Worm (Caenorhabditis elegans) whole organism, young adult: ENCODE measurements around the gene nhr-42.
A peak's percentile ranks its signal among the peaks of the same experiment; 100 is the strongest.

Experiments
- B0035.1 ChIP-seq: sonication (generic microtip); optimal IDR thresholded peaks from 2 replicates; lab custom pipeline; 2016; ENCODE audit warnings: missing genetic modification characterization, mild to moderate bottlenecking, missing compliant biosample characterization, missing genotype, missing genetic modification reagents
- B0336.3 ChIP-seq: fragments of 200-800 bp; sonication (Bioruptor generic); IDR thresholded peaks from 2 replicates; pipeline ENCODE4 v1.3.6; 2022; ENCODE audit warnings: missing genetic modification characterization, missing compliant biosample characterization
- F10E7.11 ChIP-seq: sonication (generic microtip); optimal IDR thresholded peaks from 2 replicates; lab custom pipeline; 2017; ENCODE audit warnings: mild to moderate bottlenecking, missing genetic modification characterization, moderate library complexity, missing compliant biosample characterization
- F23B12.7 ChIP-seq: sonication (generic microtip); optimal IDR thresholded peaks from 2 replicates; lab custom pipeline; 2017; ENCODE audit warnings: missing genetic modification characterization, mild to moderate bottlenecking, missing compliant biosample characterization, antibody characterized with exemption, moderate library complexity; ENCODE audit not compliant: insufficient read depth
- F37B4.10 ChIP-seq: fragments of 200-800 bp; sonication (Bioruptor generic); IDR thresholded peaks from 2 replicates; pipeline ENCODE4 v1.3.6; 2022; ENCODE audit warnings: missing genetic modification characterization, missing compliant biosample characterization
- F57A8.1 ChIP-seq: fragments of 200-800 bp; sonication (Bioruptor generic); optimal IDR thresholded peaks from 2 replicates; lab custom pipeline; 2018; ENCODE audit warnings: mild to moderate bottlenecking, missing genetic modification characterization, moderate library complexity, missing compliant biosample characterization
- F57C9.4 ChIP-seq: sonication (generic microtip); optimal IDR thresholded peaks from 2 replicates; lab custom pipeline; 2017; ENCODE audit warnings: mild to moderate bottlenecking, missing genetic modification characterization, missing compliant biosample characterization
- T26A5.8 ChIP-seq: sonication (generic microtip); optimal IDR thresholded peaks from 2 replicates; lab custom pipeline; 2016; ENCODE audit warnings: missing genetic modification characterization, missing compliant biosample characterization
- Y53F4B.3 ChIP-seq: fragments of 200-800 bp; sonication (Bioruptor generic); IDR thresholded peaks from 2 replicates; pipeline ENCODE4 v1.3.6; 2022; ENCODE audit warnings: missing genetic modification reagents, missing genetic modification characterization, missing compliant biosample characterization
- Y53G8AR.9 ChIP-seq: fragments of 200-800 bp; sonication (Bioruptor generic); conservative IDR thresholded peaks from 2 replicates; pipeline ENCODE4 v1.3.6; 2022; ENCODE audit warnings: missing genetic modification reagents, missing genetic modification characterization, missing compliant biosample characterization
- ZK185.1 ChIP-seq: sonication (generic microtip); optimal IDR thresholded peaks from 2 replicates; lab custom pipeline; 2016; ENCODE audit warnings: mild to moderate bottlenecking, missing genetic modification characterization, missing compliant biosample characterization; ENCODE audit not compliant: poor library complexity, severe bottlenecking
- athp-1 ChIP-seq: sonication (generic microtip); optimal IDR thresholded peaks from 2 replicates; lab custom pipeline; 2017; ENCODE audit warnings: mild to moderate bottlenecking, missing genetic modification characterization, missing compliant biosample characterization
- attf-3 ChIP-seq: fragments of 200-800 bp; sonication (Bioruptor generic); conservative IDR thresholded peaks from 2 replicates; pipeline ENCODE4 v1.3.6; 2022; ENCODE audit warnings: missing genetic modification reagents, missing genetic modification characterization, missing compliant biosample characterization
- attf-5 ChIP-seq: fragments of 200-800 bp; sonication (Bioruptor generic); optimal IDR thresholded peaks from 2 replicates; lab custom pipeline; 2018; ENCODE audit warnings: mild to moderate bottlenecking, missing genetic modification characterization, missing compliant biosample characterization
- ccch-3 ChIP-seq: fragments of 200-800 bp; sonication (Bioruptor generic); optimal IDR thresholded peaks from 2 replicates; lab custom pipeline; 2018; ENCODE audit warnings: mild to moderate bottlenecking, missing genetic modification characterization, missing compliant biosample characterization
- cebp-1 ChIP-seq, 2 experiments: fragments of 200-800 bp in 1 of 2; sonication (Bioruptor generic) in 1 of 2; sonication (generic microtip) in 1 of 2; IDR thresholded peaks in 1 of 2; optimal IDR thresholded peaks in 1 of 2; 2 replicates each; pipeline versions ENCODE4 v1.3.6 to Lab custom; 2017 to 2022; ENCODE audit warnings: missing compliant biosample characterization in 2 of 2, missing genetic modification characterization in 2 of 2, mild to moderate bottlenecking in 1 of 2, missing genetic modification reagents in 1 of 2, moderate library complexity in 1 of 2
- ceh-100 ChIP-seq: fragments of 200-800 bp; sonication (Bioruptor generic); IDR thresholded peaks from 2 replicates; pipeline ENCODE4 v1.3.6; 2022; ENCODE audit warnings: missing genetic modification reagents, missing genetic modification characterization, missing compliant biosample characterization
- ceh-27 ChIP-seq: fragments of 200-800 bp; sonication (Bioruptor generic); optimal IDR thresholded peaks from 2 replicates; lab custom pipeline; 2018; ENCODE audit warnings: mild to moderate bottlenecking, missing genetic modification characterization, moderate library complexity, missing compliant biosample characterization
- ceh-40 ChIP-seq: fragments of 200-800 bp; sonication (Bioruptor generic); IDR thresholded peaks from 2 replicates; pipeline ENCODE4 v1.3.6; 2022; ENCODE audit warnings: missing genetic modification characterization, missing compliant biosample characterization
- ceh-79 ChIP-seq: sonication (generic microtip); optimal IDR thresholded peaks from 2 replicates; lab custom pipeline; 2017; ENCODE audit warnings: mild to moderate bottlenecking, missing genetic modification characterization, missing compliant biosample characterization
- ceh-91 ChIP-seq: fragments of 200-800 bp; sonication (Bioruptor generic); IDR thresholded peaks from 2 replicates; pipeline ENCODE4 v1.3.6; 2022; ENCODE audit warnings: missing genetic modification reagents, missing genetic modification characterization, missing compliant biosample characterization
- dpl-1 ChIP-seq: fragments of 150-350 bp; optimal IDR thresholded peaks from 2 replicates; lab custom pipeline; 2014; ENCODE audit warnings: missing biosample characterization, missing genetic modification reagents, missing genetic modification characterization
- efl-1 ChIP-seq: fragments of 150-350 bp; optimal IDR thresholded peaks from 2 replicates; lab custom pipeline; 2014; ENCODE audit warnings: missing biosample characterization, missing genetic modification reagents, missing genetic modification characterization
- gei-17 ChIP-seq: fragments of 200-800 bp; sonication (Bioruptor generic); optimal IDR thresholded peaks from 2 replicates; lab custom pipeline; 2018; ENCODE audit warnings: mild to moderate bottlenecking, missing genetic modification characterization, missing compliant biosample characterization
- hmg-1.2 ChIP-seq: fragments of 200-800 bp; sonication (Bioruptor generic); IDR thresholded peaks from 2 replicates; pipeline ENCODE4 v1.3.6; 2022; ENCODE audit warnings: missing genetic modification reagents, missing genetic modification characterization, missing compliant biosample characterization
- hsf-1 ChIP-seq: fragments of 200-800 bp; sonication (Bioruptor generic); IDR thresholded peaks from 2 replicates; pipeline ENCODE4 v1.3.6; 2022; ENCODE audit warnings: missing genetic modification reagents, missing genetic modification characterization, missing compliant biosample characterization
- lag-1 ChIP-seq: fragments of 200-800 bp; sonication (Bioruptor generic); IDR thresholded peaks from 2 replicates; pipeline ENCODE4 v1.3.6; 2022; ENCODE audit warnings: missing genetic modification reagents, missing genetic modification characterization, missing compliant biosample characterization
- lir-1 ChIP-seq: fragments of 200-800 bp; sonication (Bioruptor generic); conservative IDR thresholded peaks from 2 replicates; pipeline ENCODE4 v1.3.6; 2022; ENCODE audit warnings: missing genetic modification reagents, missing genetic modification characterization, missing compliant biosample characterization
- madf-3 ChIP-seq: fragments of 200-800 bp; sonication (Bioruptor generic); IDR thresholded peaks from 2 replicates; pipeline ENCODE4 v1.3.6; 2022; ENCODE audit warnings: missing genetic modification reagents, missing genetic modification characterization, missing compliant biosample characterization
- mel-28 ChIP-seq: sonication (generic microtip); optimal IDR thresholded peaks from 2 replicates; lab custom pipeline; 2016; ENCODE audit warnings: borderline replicate concordance, mild to moderate bottlenecking, missing genetic modification characterization, missing compliant biosample characterization
- mes-4 ChIP-seq: sonication (generic microtip); optimal IDR thresholded peaks from 2 replicates; lab custom pipeline; 2016; ENCODE audit warnings: missing genotype, missing genetic modification characterization, missing compliant biosample characterization
- nfyb-1 ChIP-seq: fragments of 200-800 bp; sonication (Bioruptor generic); IDR thresholded peaks from 2 replicates; pipeline ENCODE4 v1.3.6; 2022; ENCODE audit warnings: missing genetic modification reagents, missing genetic modification characterization, missing compliant biosample characterization
- nhr-80 ChIP-seq: sonication (generic microtip); optimal IDR thresholded peaks from 2 replicates; lab custom pipeline; 2016; ENCODE audit warnings: missing genetic modification characterization, missing compliant biosample characterization
- pha-4 ChIP-seq: fragments of 150-350 bp; sonication (generic microtip); optimal IDR thresholded peaks from 2 replicates; lab custom pipeline; 2014; ENCODE audit warnings: missing biosample characterization, missing genetic modification reagents, missing genetic modification characterization
- rec-8 ChIP-seq, 2 experiments: sonication (generic microtip); optimal IDR thresholded peaks; 2 replicates each; lab custom pipeline; 2016; ENCODE audit warnings: mild to moderate bottlenecking in 2 of 2, missing genetic modification characterization in 2 of 2, missing genetic modification reagents in 2 of 2, missing genotype in 2 of 2, missing biosample characterization in 1 of 2, missing compliant biosample characterization in 1 of 2, moderate library complexity in 1 of 2
- rpc-1 ChIP-seq, 2 experiments: fragments of 150-350 bp in 1 of 2; sonication (generic microtip) in 1 of 2; optimal IDR thresholded peaks; 2 replicates each; lab custom pipeline; 2014 to 2018; ENCODE audit warnings: missing biosample characterization in 1 of 2, missing genetic modification characterization in 1 of 2, missing genetic modification reagents in 1 of 2, missing genotype in 1 of 2
- sea-2 ChIP-seq: fragments of 200-800 bp; sonication (Bioruptor generic); IDR thresholded peaks from 2 replicates; pipeline ENCODE4 v1.3.6; 2022; ENCODE audit warnings: missing genetic modification characterization, missing compliant biosample characterization
- somi-1 ChIP-seq: fragments of 200-800 bp; sonication (Bioruptor generic); optimal IDR thresholded peaks from 2 replicates; lab custom pipeline; 2018; ENCODE audit warnings: mild to moderate bottlenecking, missing genetic modification characterization, missing compliant biosample characterization
- tbp1 ChIP-seq: fragments of 200-800 bp; sonication (Bioruptor generic); optimal IDR thresholded peaks from 2 replicates; lab custom pipeline; 2018; ENCODE audit warnings: mild to moderate bottlenecking, missing genetic modification characterization, missing compliant biosample characterization
- tbx-9 ChIP-seq: sonication (generic microtip); optimal IDR thresholded peaks from 2 replicates; lab custom pipeline; 2016; ENCODE audit warnings: borderline replicate concordance, missing genetic modification characterization, inconsistent platforms, missing compliant biosample characterization
- unc-130 ChIP-seq: sonication (generic microtip); optimal IDR thresholded peaks from 2 replicates; lab custom pipeline; 2016; ENCODE audit warnings: missing genetic modification reagents, missing genetic modification characterization, missing compliant biosample characterization
- ztf-18 ChIP-seq: sonication (generic microtip); optimal IDR thresholded peaks from 2 replicates; lab custom pipeline; 2016; ENCODE audit warnings: missing genotype, mild to moderate bottlenecking, missing genetic modification characterization, missing compliant biosample characterization
- ztf-28 ChIP-seq: fragments of 200-800 bp; sonication (Bioruptor generic); IDR thresholded peaks from 2 replicates; pipeline ENCODE4 v1.3.6; 2022; ENCODE audit warnings: missing genetic modification reagents, missing genetic modification characterization, missing compliant biosample characterization
- ztf-3 ChIP-seq: fragments of 200-800 bp; sonication (Bioruptor generic); optimal IDR thresholded peaks from 2 replicates; lab custom pipeline; 2018; ENCODE audit warnings: mild to moderate bottlenecking, missing genetic modification characterization, missing compliant biosample characterization

Gene nhr-42

ce11 chrV:6998303-6998884 lies at the start of gene nhr-42:
nhr-42 (plus strand) TSS chrV:6998819.
- TF ChIP-seq F23B12.7 (tag; lab: Kevin White, UChicago): no peak
- no peak for TF ChIP-seq tbx-9
- no peak for TF ChIP-seq cebp-1 (GFP tag; IDR thresholded peaks at IDR 0.05; lab: Robert Waterston, UW)
- TF ChIP-seq cebp-1 (tag; optimal IDR thresholded peaks at IDR 0.05; lab: Kevin White, UChicago): peak; percentile 8
- peak; percentile 72 for TF ChIP-seq pha-4 (tag; lab: Kevin White, UChicago)
- TF ChIP-seq sea-2 (GFP tag; lab: Robert Waterston, UW): no peak
- TF ChIP-seq nhr-80 (tag; lab: Kevin White, UChicago): peak; percentile 55
- TF ChIP-seq attf-3: no peak
- peak; percentile 37; the same call in 1 of the 2 replicates for TF ChIP-seq hmg-1.2 (GFP tag; lab: Robert Waterston, UW)

ce11 chrV:6949770-6950169 lies 48.8 kb upstream of the nhr-42 start, which contains the start of gene Y57E12B.11:
Y57E12B.11 (minus strand) TSS chrV:6949870.
- TF ChIP-seq ceh-79 (tag; lab: Kevin White, UChicago): no peak
- TF ChIP-seq ceh-40 (GFP tag; lab: Robert Waterston, UW): no peak
- TF ChIP-seq F37B4.10 (GFP tag; lab: Robert Waterston, UW): no peak
- no peak for TF ChIP-seq attf-5 (GFP tag; lab: Kevin White, UChicago)
- TF ChIP-seq ceh-91: no peak
- TF ChIP-seq unc-130 (GFP tag; lab: Kevin White, UChicago): no peak
- no peak for TF ChIP-seq somi-1 (GFP tag; lab: Kevin White, UChicago)
- no peak for TF ChIP-seq mel-28
- no peak for TF ChIP-seq athp-1 (tag; lab: Kevin White, UChicago)
- no peak for TF ChIP-seq mes-4 (tag; lab: Kevin White, UChicago)
- no peak for TF ChIP-seq Y53F4B.3
- no peak for TF ChIP-seq dpl-1
- no peak for TF ChIP-seq madf-3
- TF ChIP-seq Y53G8AR.9 (GFP tag; lab: Robert Waterston, UW): no peak
- no peak for TF ChIP-seq F57C9.4 (tag; lab: Kevin White, UChicago)
- TF ChIP-seq efl-1: no peak

ce11 chrV:6951306-6951705 lies 47.3 kb upstream of the nhr-42 start, which contains the start of gene T07H8.11:
T07H8.11 (minus strand) TSS chrV:6951406.
- TF ChIP-seq ztf-18 (tag; lab: Kevin White, UChicago): no peak
- no peak for TF ChIP-seq B0035.1
- TF ChIP-seq ceh-100: no peak
- no peak for TF ChIP-seq lir-1 (GFP tag; lab: Robert Waterston, UW)
- TF ChIP-seq, all 124 proteins: peak for 0

- TF ChIP-seq F10E7.11 (no peak), tbp1 (no peak), rpc-1 (optimal IDR thresholded peaks at IDR 0.05; lab: Kevin White, UChicago) (no peak), rpc-1 (tag; optimal IDR thresholded peaks at IDR 0.05; lab: Kevin White, UChicago) (no peak), lag-1 (GFP tag; lab: Robert Waterston, UW) (no peak), hsf-1 (GFP tag; lab: Robert Waterston, UW) (no peak), mes-4 (tag; lab: Kevin White, UChicago) (no peak), nhr-80 (tag; lab: Kevin White, UChicago) (no peak), ztf-18 (tag; lab: Kevin White, UChicago) (no peak), ZK185.1 (no peak), ztf-28 (no peak), ztf-3 (GFP tag; lab: Kevin White, UChicago) (no peak), rec-8 (tag; optimal IDR thresholded peaks at IDR 0.05; lab: Kevin White, UChicago) (no peak), ceh-27 (GFP tag; lab: Kevin White, UChicago) (no peak), ccch-3 (GFP tag; lab: Kevin White, UChicago) (no peak), B0336.3 (GFP tag; lab: Robert Waterston, UW) (no peak), nfyb-1 (GFP tag; lab: Robert Waterston, UW) (no peak), gei-17 (GFP tag; lab: Kevin White, UChicago) (no peak), T26A5.8 (no peak), F57A8.1 (GFP tag; lab: Kevin White, UChicago) (no peak), mel-28 (no peak)
- TF ChIP-seq, all 124 proteins: peak for 0
Observed at ce11 chrV:6953797-6954196, 44.8 kb upstream of the nhr-42 start, which contains the start of gene srg-31. srg-31 (minus strand) TSS chrV:6953897.
